Fruit fly (Drosophila melanogaster) whole organism, wandering third instar larva: Measurements from ENCODE around the gene REPTOR-BP.

Experiments
- Abd-B ChIP-seq: fragments of >200 bp; optimal IDR thresholded peaks from 2 replicates; lab custom pipeline; 2017; ENCODE audit warnings: missing biosample characterization, missing genetic modification characterization
- Dfd ChIP-seq: fragments of >200 bp; optimal IDR thresholded peaks from 2 replicates; lab custom pipeline; 2017; ENCODE audit warnings: missing biosample characterization, missing genetic modification characterization
- HLH106 ChIP-seq: fragments of 200-800 bp; optimal IDR thresholded peaks from 3 replicates; lab custom pipeline; 2019; ENCODE audit warnings: missing biosample characterization, mild to moderate bottlenecking, missing genetic modification characterization, moderate library complexity
- Hnf4 ChIP-seq: fragments of 200-800 bp; sonication (Bioruptor generic); optimal IDR thresholded peaks from 2 replicates; lab custom pipeline; 2016; ENCODE audit warnings: missing biosample characterization, mild to moderate bottlenecking, missing genetic modification characterization
- Hr78 ChIP-seq: fragments of >200 bp; optimal IDR thresholded peaks from 2 replicates; lab custom pipeline; 2017; ENCODE audit warnings: missing biosample characterization, missing genetic modification characterization
- Hr83 ChIP-seq: fragments of 200-300 bp; sonication (Bioruptor generic); optimal IDR thresholded peaks from 2 replicates; lab custom pipeline; 2016; ENCODE audit warnings: missing biosample characterization, mild to moderate bottlenecking, missing genetic modification characterization, moderate library complexity; ENCODE audit not compliant: poor library complexity, severe bottlenecking
- Mio ChIP-seq: sonication (Bioruptor generic); optimal IDR thresholded peaks from 2 replicates; lab custom pipeline; 2016; ENCODE audit warnings: missing biosample characterization, missing genetic modification characterization
- Myc ChIP-seq: fragments of >200 bp; optimal IDR thresholded peaks from 2 replicates; lab custom pipeline; 2017
- OdsH ChIP-seq: fragments of 200-800 bp; sonication (Bioruptor generic); optimal IDR thresholded peaks from 2 replicates; lab custom pipeline; 2016; ENCODE audit warnings: missing biosample characterization, mild to moderate bottlenecking, missing genetic modification characterization
- Rel ChIP-seq, 2 experiments: fragments of 200-800 bp; sonication (Bioruptor generic) in 1 of 2; optimal IDR thresholded peaks; 2 replicates in 1 of 2; 3 replicates in 1 of 2; lab custom pipeline; 2016 to 2019; ENCODE audit warnings: mild to moderate bottlenecking in 2 of 2, missing biosample characterization in 2 of 2, missing genetic modification characterization in 2 of 2, moderate library complexity in 1 of 2
- dsf ChIP-seq: sonication (Bioruptor generic); optimal IDR thresholded peaks from 2 replicates; lab custom pipeline; 2016; ENCODE audit warnings: missing biosample characterization, missing genetic modification characterization, borderline replicate concordance
- sage ChIP-seq: fragments of 200-800 bp; sonication (Bioruptor generic); optimal IDR thresholded peaks from 2 replicates; lab custom pipeline; 2016; ENCODE audit warnings: missing biosample characterization, mild to moderate bottlenecking, missing genetic modification characterization
- tai ChIP-seq: sonication (Bioruptor generic); optimal IDR thresholded peaks from 2 replicates; lab custom pipeline; 2016; ENCODE audit warnings: missing biosample characterization, missing genetic modification characterization
- usp ChIP-seq: fragments of >200 bp; optimal IDR thresholded peaks from 2 replicates; lab custom pipeline; 2017; ENCODE audit warnings: missing biosample characterization, missing genetic modification characterization
- woc ChIP-seq: sonication (Bioruptor generic); optimal IDR thresholded peaks from 2 replicates; lab custom pipeline; 2016; ENCODE audit warnings: missing biosample characterization, mild to moderate bottlenecking, missing genetic modification characterization

Gene REPTOR-BP

DNA sequence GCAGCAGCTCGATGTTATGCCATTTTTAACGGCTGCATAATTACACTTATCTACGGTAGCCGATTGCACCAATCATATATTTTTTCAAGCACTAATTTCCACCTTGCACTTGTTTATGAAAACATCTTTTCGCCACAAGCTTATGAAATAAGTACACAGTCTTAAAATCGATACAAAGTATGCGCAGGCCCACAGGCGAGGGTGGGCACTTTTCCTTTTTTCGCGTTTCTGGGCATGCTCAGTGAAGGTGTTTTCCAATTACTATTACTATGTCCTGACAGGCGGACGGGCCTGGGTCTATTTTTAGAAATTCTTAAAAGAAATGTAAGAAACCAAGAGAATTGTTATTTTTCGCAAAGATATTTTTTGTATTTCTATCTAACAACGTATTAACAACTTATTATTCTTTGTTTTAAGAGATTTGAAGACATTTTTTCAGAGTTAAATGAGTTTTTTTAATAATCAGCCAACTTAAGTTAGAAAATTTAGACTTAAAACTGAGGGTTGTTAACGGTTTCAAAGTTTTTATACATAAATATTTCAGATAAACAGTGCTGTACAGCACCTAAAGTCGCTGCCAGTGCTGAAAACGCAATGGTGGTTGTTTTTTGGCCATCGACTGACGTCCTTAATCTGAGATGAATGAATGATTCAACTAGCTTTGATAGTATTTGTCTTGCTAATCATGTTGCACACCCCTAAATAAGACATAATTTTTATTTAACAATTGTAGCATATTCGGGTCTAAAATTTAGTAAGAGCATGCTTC, 46.9 kb downstream of the REPTOR-BP start, which contains the start of gene Cdk5alpha:
Cdk5alpha (minus strand) TSS at position 343 of the 769 bp plus-strand sequence.
- no peak for TF ChIP-seq Hr78 (GFP tag; lab: Kevin White, UChicago)
- no peak for TF ChIP-seq usp
- TF ChIP-seq Hnf4 (GFP tag; lab: Kevin White, UChicago), result peak; percentile 33
- no peak for TF ChIP-seq OdsH
- no peak for TF ChIP-seq Dfd (GFP tag; lab: Kevin White, UChicago)
- TF ChIP-seq Mio (GFP tag; lab: Kevin White, UChicago), result no peak
- peak; percentile 6 for TF ChIP-seq Hr83 (GFP tag; lab: Kevin White, UChicago)
- peak; percentile 59 for TF ChIP-seq tai (GFP tag; lab: Kevin White, UChicago)

- TF ChIP-seq Abd-B (GFP tag; lab: Kevin White, UChicago), result no peak
- peak; percentile 1 for TF ChIP-seq tai (GFP tag; lab: Kevin White, UChicago)
- TF ChIP-seq sage (GFP tag; lab: Kevin White, UChicago), result peak; percentile 47
- TF ChIP-seq Rel (GFP tag; optimal IDR thresholded peaks at IDR 0.05; lab: Kevin White, UChicago), result no peak
- no peak for TF ChIP-seq Rel (tag; optimal IDR thresholded peaks at IDR 0.05; lab: Kevin White, UChicago)
- peak; percentile 10 for TF ChIP-seq Myc (lab: Kevin White, UChicago)
- TF ChIP-seq, all 38 proteins: peak for 3
These were observed 47.9 kb downstream of the REPTOR-BP start for dm6 chr2L:10311822-10312221.

DNA sequence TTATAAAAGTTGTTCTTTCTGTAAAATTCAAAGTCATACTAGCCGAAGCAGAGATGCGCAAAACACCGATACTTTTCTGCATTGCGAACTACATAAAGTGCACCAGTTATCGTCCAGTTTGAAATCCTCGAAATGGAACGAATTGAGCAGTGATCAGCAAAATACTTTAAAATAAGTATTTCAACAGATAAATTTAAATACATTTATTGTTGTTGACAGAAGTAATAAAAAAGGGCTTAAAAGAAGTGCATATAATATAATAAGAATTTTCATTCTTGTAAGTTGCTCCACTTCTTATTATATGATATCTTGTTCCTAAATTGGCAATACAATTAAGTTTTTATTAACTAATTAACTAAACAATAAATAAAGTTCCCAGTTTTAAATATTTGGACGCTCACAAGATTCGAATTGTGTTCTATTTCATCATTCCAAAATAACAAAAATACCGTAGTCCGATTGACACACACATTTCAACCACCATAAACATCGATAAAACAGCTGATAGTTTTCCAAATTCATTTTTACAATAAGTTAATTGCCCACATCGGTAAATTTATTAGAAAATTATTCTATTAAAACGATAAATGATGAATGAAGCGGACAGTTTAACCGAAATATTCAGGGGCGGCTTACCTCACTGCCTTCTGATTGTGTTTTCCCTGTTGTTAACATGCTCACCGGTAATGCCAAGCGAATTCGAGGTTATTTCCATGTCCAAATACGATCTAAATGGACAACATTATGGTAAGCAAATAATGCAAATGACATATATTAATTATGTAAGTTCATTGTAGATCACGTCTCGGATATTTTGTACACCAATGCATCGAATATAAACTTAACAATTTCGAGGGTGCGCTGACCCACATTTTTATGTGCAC, 50.6 kb downstream of the REPTOR-BP start, which contains the start of the genes Usp14 and CG4972:
Usp14 (minus strand) TSS at position 70 of the 884 bp plus-strand sequence.
CG4972 (plus strand) TSS at position 466 of the 884 bp plus-strand sequence.
- TF ChIP-seq woc (GFP tag; lab: Kevin White, UChicago) (peak; percentile 69), dsf (GFP tag; lab: Kevin White, UChicago) (no peak), HLH106 (tag; lab: Kevin White, UChicago) (peak; percentile 8)
